Worm (Caenorhabditis elegans) whole organism, young adult: ENCODE measurements around the gene Y55B1BR.8.

Experiments
- F33H1.4 ChIP-seq: fragments of 200-800 bp; sonication (Bioruptor generic); IDR thresholded peaks from 2 replicates; pipeline ENCODE4 v1.3.6; 2022; ENCODE audit warnings: missing genetic modification reagents, missing genetic modification characterization, missing compliant biosample characterization
- Y53F4B.3 ChIP-seq: fragments of 200-800 bp; sonication (Bioruptor generic); IDR thresholded peaks from 2 replicates; pipeline ENCODE4 v1.3.6; 2022; ENCODE audit warnings: missing genetic modification reagents, missing genetic modification characterization, missing compliant biosample characterization
- let-526 ChIP-seq: fragments of 200-800 bp; sonication (Bioruptor generic); IDR thresholded peaks from 2 replicates; pipeline ENCODE4 v1.3.6; 2022; ENCODE audit warnings: missing genetic modification reagents, missing genetic modification characterization, missing compliant biosample characterization
- nfya-1 ChIP-seq: sonication (generic microtip); optimal IDR thresholded peaks from 2 replicates; lab custom pipeline; 2017; ENCODE audit warnings: antibody characterized with exemption, missing compliant biosample characterization, missing genetic modification characterization, borderline replicate concordance; ENCODE audit not compliant: insufficient read depth
- pha-4 ChIP-seq: fragments of 150-350 bp; sonication (generic microtip); optimal IDR thresholded peaks from 2 replicates; lab custom pipeline; 2014; ENCODE audit warnings: missing biosample characterization, missing genetic modification reagents, missing genetic modification characterization

ce11 chrIII:488464-488863 is 44.3 kb downstream of the Y55B1BR.8 start, which contains the start of gene F30H5.5:
- TF ChIP-seq Y53F4B.3 (no peak), F33H1.4 (GFP tag; lab: Robert Waterston, UW) (no peak), let-526 (no peak), pha-4 (tag; lab: Kevin White, UChicago) (no peak), nfya-1 (tag; lab: Kevin White, UChicago) (no peak)
